Worm (Caenorhabditis elegans): Measurements from ENCODE around the gene T28C12.2.

The T28C12.2 gene

ce11 chrV:6354202-6354601 is 25.2 kb downstream of the T28C12.2 start (continued):
- TF ChIP-seq lsy-2 (tag; optimal IDR thresholded peaks at IDR 0.05), result peak in 1 of 2 experiments; percentile 23

- TF ChIP-seq nhr-25 (tag; optimal IDR thresholded peaks at IDR 0.05) (peak; percentile 31), alr-1 (tag; optimal IDR thresholded peaks at IDR 0.05) (no peak), blmp-1 (tag; optimal IDR thresholded peaks at IDR 0.05; ENCODE audit: insufficient read depth) (peak; percentile 55), ceh-16 (tag; optimal IDR thresholded peaks at IDR 0.05) (no peak)
Measured at ce11 chrV:6354786-6355185, 25.8 kb downstream of the T28C12.2 start.

ce11 chrV:6355412-6355811 is 26.4 kb downstream of the T28C12.2 start:
- TF ChIP-seq nhr-129 (tag; optimal IDR thresholded peaks at IDR 0.05), result no peak
- TF ChIP-seq mab-5 (tag; optimal IDR thresholded peaks at IDR 0.05), result no peak
- peak; percentile 82 for TF ChIP-seq F13H6.1 (tag; optimal IDR thresholded peaks at IDR 0.05)
- TF ChIP-seq elt-1 (tag; optimal IDR thresholded peaks at IDR 0.05), result no peak

- TF ChIP-seq gmeb-1 (tag; optimal IDR thresholded peaks at IDR 0.05) (peak; percentile 27), F13H6.1 (tag; optimal IDR thresholded peaks at IDR 0.05) (peak; percentile 86), ZK546.5 (tag; optimal IDR thresholded peaks at IDR 0.05) (no peak), unc-62 (GFP tag; optimal IDR thresholded peaks at IDR 0.05) (no peak), sma-9 (GFP tag; optimal IDR thresholded peaks at IDR 0.05) (peak; percentile 19), sma-9 (tag; optimal IDR thresholded peaks at IDR 0.05) (no peak), fos-1 (tag; optimal IDR thresholded peaks at IDR 0.05) (peak; percentile 40), nhr-23 (tag; optimal IDR thresholded peaks at IDR 0.05) (no peak), Y55F3AM.14 (GFP tag; optimal IDR thresholded peaks at IDR 0.05) (peak; percentile 94), crh-2 (tag; optimal IDR thresholded peaks at IDR 0.05) (no peak), nhr-129 (tag; optimal IDR thresholded peaks at IDR 0.05) (peak; percentile 1)
Measured at ce11 chrV:6355975-6356441, 27.0 kb downstream of the T28C12.2 start, which contains the start of gene bcl-11. Gene bcl-11 (plus strand): TSS chrV:6356025.

- TF ChIP-seq F13H6.1 (tag; optimal IDR thresholded peaks at IDR 0.05) (peak; percentile 83), ceh-16 (tag; optimal IDR thresholded peaks at IDR 0.05) (no peak), dmd-4 (tag; optimal IDR thresholded peaks at IDR 0.05) (no peak), nhr-129 (tag; optimal IDR thresholded peaks at IDR 0.05) (peak; percentile 14)
Measured at ce11 chrV:6357236-6357635, 28.2 kb downstream of the T28C12.2 start.

ce11 chrV:6358709-6359108 is 29.7 kb downstream of the T28C12.2 start:
- no peak for TF ChIP-seq ztf-4 (tag; optimal IDR thresholded peaks at IDR 0.05)
- no peak for TF ChIP-seq skn-1 (tag; optimal IDR thresholded peaks at IDR 0.05)
- peak; percentile 34 for TF ChIP-seq nhr-129 (tag; optimal IDR thresholded peaks at IDR 0.05)
- TF ChIP-seq R02D3.7 (tag; optimal IDR thresholded peaks at IDR 0.05), result no peak
- TF ChIP-seq nhr-11 (tag; optimal IDR thresholded peaks at IDR 0.05), result no peak
- peak; percentile 62 for TF ChIP-seq F13H6.1 (tag; optimal IDR thresholded peaks at IDR 0.05)

ce11 chrV:6359522-6359921 is 30.5 kb downstream of the T28C12.2 start:
- TF ChIP-seq lin-39 (tag; optimal IDR thresholded peaks at IDR 0.05), result no peak
- TF ChIP-seq blmp-1 (tag; optimal IDR thresholded peaks at IDR 0.05; ENCODE audit: insufficient read depth), result no peak
- TF ChIP-seq egl-27 (tag; optimal IDR thresholded peaks at IDR 0.05), result no peak
- no peak for TF ChIP-seq unc-62 (GFP tag; optimal IDR thresholded peaks at IDR 0.05)
- TF ChIP-seq peb-1 (tag; optimal IDR thresholded peaks at IDR 0.05), result no peak
- no peak for TF ChIP-seq unc-39 (tag; optimal IDR thresholded peaks at IDR 0.05)
- TF ChIP-seq nhr-12 (tag; optimal IDR thresholded peaks at IDR 0.05), result no peak
- TF ChIP-seq F13H6.1 (tag; optimal IDR thresholded peaks at IDR 0.05), result peak; percentile 92

- TF ChIP-seq sma-3 (GFP tag; optimal IDR thresholded peaks at IDR 0.05) (no peak), nhr-6 (tag; optimal IDR thresholded peaks at IDR 0.05) (no peak), lin-11 (tag; optimal IDR thresholded peaks at IDR 0.05) (no peak), blmp-1 (tag; optimal IDR thresholded peaks at IDR 0.05; ENCODE audit: insufficient read depth) (no peak), ztf-4 (tag; optimal IDR thresholded peaks at IDR 0.05) (no peak), mbf-1 (tag; optimal IDR thresholded peaks at IDR 0.05) (no peak), alr-1 (tag; optimal IDR thresholded peaks at IDR 0.05) (no peak), mab-5 (tag; optimal IDR thresholded peaks at IDR 0.05) (no peak), unc-55 (GFP tag; optimal IDR thresholded peaks at IDR 0.05) (no peak), ztf-11 (tag; optimal IDR thresholded peaks at IDR 0.05) (no peak), nhr-10 (tag; optimal IDR thresholded peaks at IDR 0.05) (no peak)
Measured at ce11 chrV:6361688-6362087, 32.7 kb downstream of the T28C12.2 start.

Measured in whole organism, L2 larva.